Worm (Caenorhabditis elegans) whole organism, young adult: ENCODE measurements around the gene Y38E10A.33.

Experiments
- F39B2.1 ChIP-seq: fragments of 200-800 bp; sonication (Bioruptor generic); IDR thresholded peaks from 2 replicates; pipeline ENCODE4 v1.3.6; 2022; ENCODE audit warnings: missing genetic modification reagents, missing genetic modification characterization, missing compliant biosample characterization
- F49E8.2 ChIP-seq: sonication (generic microtip); optimal IDR thresholded peaks from 3 replicates; lab custom pipeline; 2017; ENCODE audit warnings: missing genetic modification characterization, mild to moderate bottlenecking, missing compliant biosample characterization, antibody characterized with exemption, moderate library complexity; ENCODE audit not compliant: insufficient read depth
- F57C9.4 ChIP-seq: sonication (generic microtip); optimal IDR thresholded peaks from 2 replicates; lab custom pipeline; 2017; ENCODE audit warnings: mild to moderate bottlenecking, missing genetic modification characterization, missing compliant biosample characterization
- K11D2.4 ChIP-seq: fragments of 200-800 bp; sonication (Bioruptor generic); IDR thresholded peaks from 2 replicates; pipeline ENCODE4 v1.3.6; 2022; ENCODE audit warnings: missing genetic modification reagents, missing genetic modification characterization, missing compliant biosample characterization
- K12H6.12 ChIP-seq: fragments of 200-800 bp; sonication (Bioruptor generic); optimal IDR thresholded peaks from 2 replicates; lab custom pipeline; 2018; ENCODE audit warnings: mild to moderate bottlenecking, missing genetic modification characterization, missing compliant biosample characterization
- T07F8.4 ChIP-seq: sonication (generic microtip); optimal IDR thresholded peaks from 2 replicates; lab custom pipeline; 2016; ENCODE audit warnings: mild to moderate bottlenecking, missing genetic modification characterization, moderate library complexity, missing compliant biosample characterization
- Y67H2A.10 ChIP-seq: fragments of 200-800 bp; sonication (Bioruptor generic); conservative IDR thresholded peaks from 2 replicates; pipeline ENCODE4 v1.3.6; 2022; ENCODE audit warnings: missing genetic modification reagents, missing genetic modification characterization, missing compliant biosample characterization
- Y79H2A.3 ChIP-seq: fragments of 200-800 bp; sonication (Bioruptor generic); conservative IDR thresholded peaks from 2 replicates; pipeline ENCODE4 v1.3.6; 2022; ENCODE audit warnings: missing genetic modification reagents, missing genetic modification characterization, missing compliant biosample characterization
- ama-1 ChIP-seq, 3 experiments: fragments of 150-350 bp in 1 of 3; sonication (generic microtip) in 2 of 3; optimal IDR thresholded peaks; 2 replicates each; lab custom pipeline; 2014 to 2018; ENCODE audit warnings: missing biosample characterization in 2 of 3, missing genetic modification characterization in 2 of 3, missing genetic modification reagents in 2 of 3
- aptf-2 ChIP-seq: fragments of 200-800 bp; sonication (Bioruptor generic); conservative IDR thresholded peaks from 2 replicates; pipeline ENCODE4 v1.3.6; 2022; ENCODE audit warnings: missing genetic modification reagents, missing genetic modification characterization, missing compliant biosample characterization
- aptf-3 ChIP-seq: fragments of 200-800 bp; sonication (Bioruptor generic); IDR thresholded peaks from 2 replicates; pipeline ENCODE4 v1.3.6; 2022; ENCODE audit warnings: missing genetic modification characterization, missing compliant biosample characterization
- atf-7 ChIP-seq: sonication (generic microtip); optimal IDR thresholded peaks from 2 replicates; lab custom pipeline; 2017; ENCODE audit warnings: mild to moderate bottlenecking, missing genetic modification characterization, missing compliant biosample characterization
- attf-5 ChIP-seq: fragments of 200-800 bp; sonication (Bioruptor generic); optimal IDR thresholded peaks from 2 replicates; lab custom pipeline; 2018; ENCODE audit warnings: mild to moderate bottlenecking, missing genetic modification characterization, missing compliant biosample characterization
- attf-6 ChIP-seq: fragments of 200-800 bp; sonication (Bioruptor generic); IDR thresholded peaks from 2 replicates; pipeline ENCODE4 v1.3.6; 2022; ENCODE audit warnings: missing genetic modification reagents, missing genetic modification characterization, missing compliant biosample characterization
- ceh-58 ChIP-seq: fragments of 200-800 bp; sonication (Bioruptor generic); IDR thresholded peaks from 2 replicates; pipeline ENCODE4 v1.3.6; 2022; ENCODE audit warnings: missing genetic modification characterization, missing compliant biosample characterization
- ceh-91 ChIP-seq: fragments of 200-800 bp; sonication (Bioruptor generic); IDR thresholded peaks from 2 replicates; pipeline ENCODE4 v1.3.6; 2022; ENCODE audit warnings: missing genetic modification reagents, missing genetic modification characterization, missing compliant biosample characterization
- die-1 ChIP-seq: sonication (generic microtip); optimal IDR thresholded peaks from 2 replicates; lab custom pipeline; 2016; ENCODE audit warnings: missing genotype, mild to moderate bottlenecking, missing genetic modification characterization, missing compliant biosample characterization
- dox-1 ChIP-seq: fragments of 200-800 bp; sonication (Bioruptor generic); IDR thresholded peaks from 2 replicates; pipeline ENCODE4 v1.3.6; 2022; ENCODE audit warnings: missing genetic modification reagents, missing genetic modification characterization, missing compliant biosample characterization
- dpl-1 ChIP-seq: fragments of 150-350 bp; optimal IDR thresholded peaks from 2 replicates; lab custom pipeline; 2014; ENCODE audit warnings: missing biosample characterization, missing genetic modification reagents, missing genetic modification characterization
- ets-4 ChIP-seq: fragments of 200-800 bp; sonication (Bioruptor generic); optimal IDR thresholded peaks from 2 replicates; lab custom pipeline; 2018; ENCODE audit warnings: mild to moderate bottlenecking, missing genetic modification characterization, missing compliant biosample characterization
- gei-17 ChIP-seq: fragments of 200-800 bp; sonication (Bioruptor generic); optimal IDR thresholded peaks from 2 replicates; lab custom pipeline; 2018; ENCODE audit warnings: mild to moderate bottlenecking, missing genetic modification characterization, missing compliant biosample characterization
- him-1 ChIP-seq: sonication (generic microtip); optimal IDR thresholded peaks from 2 replicates; lab custom pipeline; 2016; ENCODE audit warnings: missing genotype, missing genetic modification reagents, missing genetic modification characterization, missing compliant biosample characterization
- hlh-12 ChIP-seq: sonication (generic microtip); optimal IDR thresholded peaks from 2 replicates; lab custom pipeline; 2016; ENCODE audit warnings: missing genetic modification characterization, missing compliant biosample characterization
- hlh-26 ChIP-seq: fragments of 200-800 bp; sonication (Bioruptor generic); conservative IDR thresholded peaks from 2 replicates; pipeline ENCODE4 v1.3.6; 2022; ENCODE audit warnings: missing genetic modification reagents, missing genetic modification characterization, missing compliant biosample characterization
- hmg-1.2 ChIP-seq: fragments of 200-800 bp; sonication (Bioruptor generic); IDR thresholded peaks from 2 replicates; pipeline ENCODE4 v1.3.6; 2022; ENCODE audit warnings: missing genetic modification reagents, missing genetic modification characterization, missing compliant biosample characterization
- let-526 ChIP-seq: fragments of 200-800 bp; sonication (Bioruptor generic); IDR thresholded peaks from 2 replicates; pipeline ENCODE4 v1.3.6; 2022; ENCODE audit warnings: missing genetic modification reagents, missing genetic modification characterization, missing compliant biosample characterization
- let-607 ChIP-seq, 2 experiments: fragments of 200-800 bp in 1 of 2; sonication (Bioruptor generic) in 1 of 2; sonication (generic microtip) in 1 of 2; optimal IDR thresholded peaks; 2 replicates each; lab custom pipeline; 2016 to 2018; ENCODE audit warnings: mild to moderate bottlenecking in 2 of 2, missing compliant biosample characterization in 2 of 2, missing genetic modification characterization in 2 of 2, moderate library complexity in 2 of 2, missing genotype in 1 of 2
- lin-54 ChIP-seq: fragments of 200-800 bp; sonication (Bioruptor generic); optimal IDR thresholded peaks from 2 replicates; lab custom pipeline; 2018; ENCODE audit warnings: mild to moderate bottlenecking, missing genetic modification characterization, missing compliant biosample characterization
- lir-1 ChIP-seq: fragments of 200-800 bp; sonication (Bioruptor generic); conservative IDR thresholded peaks from 2 replicates; pipeline ENCODE4 v1.3.6; 2022; ENCODE audit warnings: missing genetic modification reagents, missing genetic modification characterization, missing compliant biosample characterization
- lsl-1 ChIP-seq: fragments of 200-800 bp; sonication (Bioruptor generic); optimal IDR thresholded peaks from 2 replicates; lab custom pipeline; 2018; ENCODE audit warnings: mild to moderate bottlenecking, missing genetic modification characterization, moderate library complexity, missing compliant biosample characterization
- madf-3 ChIP-seq: fragments of 200-800 bp; sonication (Bioruptor generic); IDR thresholded peaks from 2 replicates; pipeline ENCODE4 v1.3.6; 2022; ENCODE audit warnings: missing genetic modification reagents, missing genetic modification characterization, missing compliant biosample characterization
- mcd-1 ChIP-seq: fragments of 200-800 bp; sonication (Bioruptor generic); IDR thresholded peaks from 2 replicates; pipeline ENCODE4 v1.3.6; 2022; ENCODE audit warnings: missing genetic modification reagents, missing genetic modification characterization, missing compliant biosample characterization
- mes-4 ChIP-seq: sonication (generic microtip); optimal IDR thresholded peaks from 2 replicates; lab custom pipeline; 2016; ENCODE audit warnings: missing genotype, missing genetic modification characterization, missing compliant biosample characterization
- nhr-120 ChIP-seq: fragments of 200-800 bp; sonication (Bioruptor generic); IDR thresholded peaks from 2 replicates; pipeline ENCODE4 v1.3.6; 2022; ENCODE audit warnings: missing genetic modification characterization, missing compliant biosample characterization
- nhr-90 ChIP-seq: sonication (generic microtip); optimal IDR thresholded peaks from 2 replicates; lab custom pipeline; 2016; ENCODE audit warnings: missing genotype, mild to moderate bottlenecking, missing genetic modification characterization, missing compliant biosample characterization
- pbrm-1 ChIP-seq: fragments of 200-800 bp; sonication (Bioruptor generic); IDR thresholded peaks from 2 replicates; pipeline ENCODE4 v1.3.6; 2022; ENCODE audit warnings: missing genetic modification reagents, missing genetic modification characterization, missing compliant biosample characterization
- sea-2 ChIP-seq: fragments of 200-800 bp; sonication (Bioruptor generic); IDR thresholded peaks from 2 replicates; pipeline ENCODE4 v1.3.6; 2022; ENCODE audit warnings: missing genetic modification characterization, missing compliant biosample characterization
- snpc-4 ChIP-seq, 5 experiments: fragments of 150-350 bp in 1 of 5; sonication (generic microtip) in 4 of 5; optimal IDR thresholded peaks; 2 replicates each; lab custom pipeline; 2014 to 2018; ENCODE audit warnings: missing genetic modification characterization in 5 of 5, missing biosample characterization in 3 of 5, antibody characterized with exemption in 2 of 5, mild to moderate bottlenecking in 2 of 5, missing compliant biosample characterization in 2 of 5, missing genotype in 2 of 5, moderate library complexity in 2 of 5, missing genetic modification reagents in 1 of 5
- somi-1 ChIP-seq: fragments of 200-800 bp; sonication (Bioruptor generic); optimal IDR thresholded peaks from 2 replicates; lab custom pipeline; 2018; ENCODE audit warnings: mild to moderate bottlenecking, missing genetic modification characterization, missing compliant biosample characterization
- tbp1 ChIP-seq: fragments of 200-800 bp; sonication (Bioruptor generic); optimal IDR thresholded peaks from 2 replicates; lab custom pipeline; 2018; ENCODE audit warnings: mild to moderate bottlenecking, missing genetic modification characterization, missing compliant biosample characterization
- unc-130 ChIP-seq: sonication (generic microtip); optimal IDR thresholded peaks from 2 replicates; lab custom pipeline; 2016; ENCODE audit warnings: missing genetic modification reagents, missing genetic modification characterization, missing compliant biosample characterization
- zfh-2 ChIP-seq: fragments of 200-800 bp; sonication (Bioruptor generic); conservative IDR thresholded peaks from 2 replicates; pipeline ENCODE4 v1.3.6; 2022; ENCODE audit warnings: missing genetic modification reagents, missing genetic modification characterization, missing compliant biosample characterization
- ztf-18 ChIP-seq: sonication (generic microtip); optimal IDR thresholded peaks from 2 replicates; lab custom pipeline; 2016; ENCODE audit warnings: missing genotype, mild to moderate bottlenecking, missing genetic modification characterization, missing compliant biosample characterization
- ztf-22 ChIP-seq: fragments of 200-800 bp; sonication (Bioruptor generic); optimal IDR thresholded peaks from 2 replicates; lab custom pipeline; 2018; ENCODE audit warnings: mild to moderate bottlenecking, missing genetic modification characterization, moderate library complexity, missing compliant biosample characterization

Gene Y38E10A.33

DNA sequence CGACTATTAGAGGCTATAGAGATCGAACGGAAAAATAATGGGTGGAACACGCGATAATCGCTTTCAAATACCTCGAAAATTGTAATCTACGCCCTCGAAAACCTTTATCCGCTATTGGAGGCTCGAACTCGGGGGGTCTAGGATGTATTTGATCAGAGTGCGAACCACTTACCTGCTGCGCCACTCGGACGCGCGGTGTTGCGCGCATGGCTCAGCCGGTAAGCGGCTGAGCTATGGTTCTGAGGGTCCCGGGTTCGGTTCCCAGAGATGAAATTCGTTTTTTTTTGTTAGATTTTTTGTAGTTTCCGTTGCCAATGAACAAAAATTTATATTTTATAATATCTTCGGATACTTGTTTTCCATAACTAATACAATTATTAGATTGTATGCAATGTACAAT is 11.3 kb downstream of the Y38E10A.33 start (continued):
- TF ChIP-seq atf-7 (tag; lab: Kevin White, UChicago) (no peak), tbp1 (peak; percentile 77), die-1 (tag; lab: Kevin White, UChicago) (no peak), hlh-26 (GFP tag; lab: Robert Waterston, UW) (no peak), him-1 (tag; lab: Kevin White, UChicago) (no peak), ets-4 (GFP tag; lab: Kevin White, UChicago) (no peak), attf-6 (no peak), somi-1 (GFP tag; lab: Kevin White, UChicago) (no peak), ztf-22 (no peak), aptf-2 (GFP tag; lab: Robert Waterston, UW) (no peak), ama-1 (optimal IDR thresholded peaks at IDR 0.05; lab: Kevin White, UChicago) (no peak), ama-1 (GFP tag; optimal IDR thresholded peaks at IDR 0.05; lab: Kevin White, UChicago) (no peak), Y67H2A.10 (GFP tag; lab: Robert Waterston, UW) (no peak), K12H6.12 (tag; lab: Kevin White, UChicago) (no peak), attf-5 (GFP tag; lab: Kevin White, UChicago) (no peak), F57C9.4 (no peak), T07F8.4 (tag; lab: Kevin White, UChicago) (no peak), gei-17 (GFP tag; lab: Kevin White, UChicago) (no peak), Y79H2A.3 (GFP tag; lab: Robert Waterston, UW) (no peak), ztf-18 (tag; lab: Kevin White, UChicago) (no peak), let-607 (tag; optimal IDR thresholded peaks at IDR 0.05; lab: Kevin White, UChicago) (no peak), let-526 (GFP tag; lab: Robert Waterston, UW) (no peak), hlh-12 (tag; lab: Kevin White, UChicago) (no peak), aptf-3 (GFP tag; lab: Robert Waterston, UW) (no peak), nhr-90 (tag; lab: Kevin White, UChicago) (no peak), F49E8.2 (tag; lab: Kevin White, UChicago) (no peak), dpl-1 (GFP tag; lab: Kevin White, UChicago) (no peak), ceh-58 (GFP tag; lab: Robert Waterston, UW) (no peak), F39B2.1 (GFP tag; lab: Robert Waterston, UW) (no peak), mes-4 (no peak), unc-130 (GFP tag; lab: Kevin White, UChicago) (no peak), lsl-1 (no peak), pbrm-1 (peak; percentile 41; the same call in 1 of the 2 replicates), hmg-1.2 (GFP tag; lab: Robert Waterston, UW) (no peak), lir-1 (no peak), nhr-120 (no peak), snpc-4 (GFP tag; optimal IDR thresholded peaks at IDR 0.05; lab: Kevin White, UChicago) (no peak), snpc-4 (tag; optimal IDR thresholded peaks at IDR 0.05; lab: Kevin White, UChicago) (no peak), dox-1 (GFP tag; lab: Robert Waterston, UW) (no peak)

DNA sequence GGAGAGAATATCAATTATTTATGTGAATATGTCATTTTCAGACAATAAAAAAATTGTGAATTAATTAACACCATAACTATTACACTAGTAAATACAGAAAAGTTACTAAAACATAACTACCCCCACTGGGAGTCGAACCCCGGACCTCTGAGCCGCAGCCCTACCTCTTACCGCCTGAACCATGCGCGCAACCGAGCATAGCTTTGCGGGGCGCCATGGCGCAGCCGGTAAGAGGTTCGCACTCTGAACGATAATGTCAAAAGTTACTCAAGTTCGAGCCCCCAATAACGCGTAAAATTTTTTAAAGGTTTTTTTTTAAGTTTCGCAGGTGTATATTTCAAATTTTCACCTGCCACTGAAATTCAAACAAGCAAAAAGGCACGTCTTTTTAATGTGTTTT is 13.4 kb downstream of the Y38E10A.33 start:
- TF ChIP-seq sea-2 (no peak), lin-54 (GFP tag; lab: Kevin White, UChicago) (no peak), mcd-1 (GFP tag; lab: Robert Waterston, UW) (0 out of 2 replicates have a peak, but pooled peaks have one; percentile 23), tbp1 (peak; percentile 0), somi-1 (GFP tag; lab: Kevin White, UChicago) (no peak), zfh-2 (GFP tag; lab: Robert Waterston, UW) (peak; percentile 61), madf-3 (GFP tag; lab: Robert Waterston, UW) (no peak), K11D2.4 (GFP tag; lab: Robert Waterston, UW) (no peak), snpc-4 (GFP tag; optimal IDR thresholded peaks at IDR 0.05; lab: Kevin White, UChicago) (no peak), snpc-4 (tag; optimal IDR thresholded peaks at IDR 0.05; lab: Kevin White, UChicago) (no peak), ceh-91 (GFP tag; lab: Robert Waterston, UW) (no peak)
- TF ChIP-seq, all 124 proteins: peak for 3
